Fruit fly (Drosophila melanogaster): ENCODE measurements around the gene Axn.
A peak's percentile ranks its signal among the peaks of the same experiment; 100 is the strongest.

Axn gene

dm6 chr3R:30012602-30013489 lies 9.8 kb upstream of the Axn start (continued):
- TF ChIP-seq exex (tag; optimal IDR thresholded peaks at IDR 0.05) (peak; percentile 64), CG8924 (tag; optimal IDR thresholded peaks at IDR 0.05) (no peak), sr (GFP tag; IDR thresholded peaks at IDR 0.05) (no peak), Dref (GFP tag; IDR thresholded peaks at IDR 0.05) (no peak), gem (tag; optimal IDR thresholded peaks at IDR 0.05) (no peak), PHDP (tag; optimal IDR thresholded peaks at IDR 0.05) (no peak), CG17802 (tag; optimal IDR thresholded peaks at IDR 0.05) (no peak), HmgD (GFP tag; optimal IDR thresholded peaks at IDR 0.05) (no peak), Drgx (GFP tag; IDR thresholded peaks at IDR 0.05) (peak; percentile 59), CG6272 (GFP tag; IDR thresholded peaks at IDR 0.05) (no peak), GATAe (GFP tag; conservative IDR thresholded peaks at IDR 0.05) (peak; percentile 38; the same call in 1 of the 2 replicates), shn (GFP tag; optimal IDR thresholded peaks at IDR 0.05) (no peak), peb (GFP tag; IDR thresholded peaks at IDR 0.05) (no peak), Trl (optimal IDR thresholded peaks at IDR 0.05) (no peak), Trl (GFP tag; optimal IDR thresholded peaks at IDR 0.05) (no peak), run (tag; optimal IDR thresholded peaks at IDR 0.05) (no peak), al (GFP tag; IDR thresholded peaks at IDR 0.05) (peak; percentile 36; the same call in 1 of the 2 replicates), Hsf (GFP tag; optimal IDR thresholded peaks at IDR 0.05) (no peak), dmrt11E (tag; optimal IDR thresholded peaks at IDR 0.05) (no peak), CG11695 (GFP tag; IDR thresholded peaks at IDR 0.05) (0 out of 3 replicates have a peak, but pooled peaks have one; percentile 35), B-H2 (GFP tag; optimal IDR thresholded peaks at IDR 0.05) (no peak), CG10462 (GFP tag; optimal IDR thresholded peaks at IDR 0.05) (no peak), CG32532 (GFP tag; IDR thresholded peaks at IDR 0.05) (peak; percentile 83), Mes4 (GFP tag; optimal IDR thresholded peaks at IDR 0.05) (no peak), tin (GFP tag; optimal IDR thresholded peaks at IDR 0.05) (no peak), Bgb (GFP tag; IDR thresholded peaks at IDR 0.05; ENCODE audit: partially characterized antibody) (no peak), sc (optimal IDR thresholded peaks at IDR 0.05) (no peak), sc (GFP tag; optimal IDR thresholded peaks at IDR 0.05) (no peak), Taf1 (GFP tag; IDR thresholded peaks at IDR 0.05) (peak; percentile 35; the same call in 1 of the 2 replicates), mam (GFP tag; optimal IDR thresholded peaks at IDR 0.05) (peak; percentile 60), CG34422 (GFP tag; IDR thresholded peaks at IDR 0.05) (no peak), CG12942 (GFP tag; optimal IDR thresholded peaks at IDR 0.05) (no peak), ems (GFP tag; optimal IDR thresholded peaks at IDR 0.05) (peak; percentile 7), luna (GFP tag; optimal IDR thresholded peaks at IDR 0.05) (no peak), CG17385 (GFP tag; optimal IDR thresholded peaks at IDR 0.05) (no peak), CG2199 (GFP tag; IDR thresholded peaks at IDR 0.05) (no peak), Gug (GFP tag; IDR thresholded peaks at IDR 0.05) (0 out of 4 replicates have a peak, but pooled peaks have one; percentile 20), Dbx (GFP tag; IDR thresholded peaks at IDR 0.05) (peak; percentile 33; the same call in 1 of the 3 replicates), zfh2 (GFP tag; optimal IDR thresholded peaks at IDR 0.05) (no peak), nerfin-1 (tag; optimal IDR thresholded peaks at IDR 0.05) (no peak), Hmr (GFP tag; optimal IDR thresholded peaks at IDR 0.05) (peak; percentile 11), CG17568 (GFP tag; optimal IDR thresholded peaks at IDR 0.05) (no peak), Atf6 (GFP tag; IDR thresholded peaks at IDR 0.05) (peak; percentile 54), H2.0 (GFP tag; IDR thresholded peaks at IDR 0.05) (0 out of 2 replicates have a peak, but pooled peaks have one; percentile 19), CG1832 (GFP tag; optimal IDR thresholded peaks at IDR 0.05) (no peak), stc (GFP tag; IDR thresholded peaks at IDR 0.05) (0 out of 2 replicates have a peak, but pooled peaks have one; percentile 25), odd (GFP tag; optimal IDR thresholded peaks at IDR 0.05) (no peak), CG17328 (GFP tag; IDR thresholded peaks at IDR 0.05) (no peak), CG13296 (GFP tag; optimal IDR thresholded peaks at IDR 0.05) (no peak), nmo (GFP tag; optimal IDR thresholded peaks at IDR 0.05) (no peak)

Data from whole organism, embryonic.